Fruit fly (Drosophila melanogaster): ENCODE data around the gene RpL23A.
A peak's percentile ranks its signal among the peaks of the same experiment; 100 is the strongest.

The RpL23A gene

dm6 chr3L:1663531-1663930 lies 4.9 kb downstream of the RpL23A start:
- TF ChIP-seq CG6808 (GFP tag; optimal IDR thresholded peaks at IDR 0.05) (no peak), dac (GFP tag; optimal IDR thresholded peaks at IDR 0.05) (no peak), CG16779 (tag; optimal IDR thresholded peaks at IDR 0.05) (no peak), lz (GFP tag; optimal IDR thresholded peaks at IDR 0.05) (no peak)

- peak; percentile 25 for TF ChIP-seq CG7368 (GFP tag; optimal IDR thresholded peaks at IDR 0.05)
- no peak for TF ChIP-seq CG32006 (GFP tag; optimal IDR thresholded peaks at IDR 0.05)
- no peak for TF ChIP-seq CG4318 (GFP tag; optimal IDR thresholded peaks at IDR 0.05)
- TF ChIP-seq topi (GFP tag; optimal IDR thresholded peaks at IDR 0.05), result no peak
Observed at dm6 chr3L:1661738-1662370, 6.6 kb downstream of the RpL23A start.

dm6 chr3L:1653752-1654151 lies 14.7 kb downstream of the RpL23A start:
- TF ChIP-seq Sox15 (GFP tag; optimal IDR thresholded peaks at IDR 0.05), result no peak
- TF ChIP-seq Lpt (GFP tag; optimal IDR thresholded peaks at IDR 0.05), result no peak

dm6 chr3L:1652700-1653200 lies 15.7 kb downstream of the RpL23A start, which contains the start of the genes CG7970 and Vta1:
CG7970 (plus strand) TSS chr3L:1652750.
Vta1 (minus strand) TSS chr3L:1652900.
- TF ChIP-seq esn (GFP tag; optimal IDR thresholded peaks at IDR 0.05) (no peak), cyc (GFP tag; optimal IDR thresholded peaks at IDR 0.05) (no peak), CG3919 (GFP tag; optimal IDR thresholded peaks at IDR 0.05) (no peak), CG7368 (GFP tag; optimal IDR thresholded peaks at IDR 0.05) (peak; percentile 9), Sox14 (GFP tag; optimal IDR thresholded peaks at IDR 0.05) (no peak), CG6808 (GFP tag; optimal IDR thresholded peaks at IDR 0.05) (peak; percentile 83), CG6854 (GFP tag; optimal IDR thresholded peaks at IDR 0.05) (peak; percentile 79), CG11902 (GFP tag; optimal IDR thresholded peaks at IDR 0.05) (no peak), CG34406 (GFP tag; optimal IDR thresholded peaks at IDR 0.05) (no peak), achi (GFP tag; optimal IDR thresholded peaks at IDR 0.05) (no peak), Eip75B (GFP tag; optimal IDR thresholded peaks at IDR 0.05) (no peak), CG8319 (GFP tag; optimal IDR thresholded peaks at IDR 0.05) (no peak), CG11762 (GFP tag; optimal IDR thresholded peaks at IDR 0.05; ENCODE audit: insufficient read depth) (peak; percentile 21), CG6276 (GFP tag; optimal IDR thresholded peaks at IDR 0.05) (peak; percentile 90), dac (GFP tag; optimal IDR thresholded peaks at IDR 0.05) (no peak), CG10669 (GFP tag; optimal IDR thresholded peaks at IDR 0.05) (no peak), ss (GFP tag; optimal IDR thresholded peaks at IDR 0.05) (no peak), lz (GFP tag; optimal IDR thresholded peaks at IDR 0.05) (no peak), topi (GFP tag; optimal IDR thresholded peaks at IDR 0.05) (no peak), CG8632 (GFP tag; optimal IDR thresholded peaks at IDR 0.05) (no peak), Met (GFP tag; optimal IDR thresholded peaks at IDR 0.05) (no peak), CG6163 (GFP tag; IDR thresholded peaks at IDR 0.05) (peak; percentile 35; the same call in 1 of the 3 replicates), CG10631 (GFP tag; optimal IDR thresholded peaks at IDR 0.05) (no peak), Ets21C (GFP tag; optimal IDR thresholded peaks at IDR 0.05) (no peak), CG16779 (tag; optimal IDR thresholded peaks at IDR 0.05) (peak; percentile 75), spab (GFP tag; optimal IDR thresholded peaks at IDR 0.05) (peak; percentile 75), fd59A (GFP tag; optimal IDR thresholded peaks at IDR 0.05) (no peak), Gug (GFP tag; IDR thresholded peaks at IDR 0.05) (peak; percentile 13; the same call in 1 of the 2 replicates), Hr39 (GFP tag; optimal IDR thresholded peaks at IDR 0.05) (no peak), Ets96B (tag; optimal IDR thresholded peaks at IDR 0.05) (no peak), CG3032 (tag; optimal IDR thresholded peaks at IDR 0.05) (no peak), fkh (GFP tag; optimal IDR thresholded peaks at IDR 0.05) (no peak), Hr38 (GFP tag; optimal IDR thresholded peaks at IDR 0.05) (no peak), svp (GFP tag) (peak; percentile 94), net (GFP tag; optimal IDR thresholded peaks at IDR 0.05) (peak; percentile 79), Lpt (GFP tag; optimal IDR thresholded peaks at IDR 0.05) (peak; percentile 42), CG9139 (GFP tag; optimal IDR thresholded peaks at IDR 0.05) (peak; percentile 87), CG8119 (GFP tag; IDR thresholded peaks at IDR 0.05) (peak; percentile 55), vri (GFP tag; optimal IDR thresholded peaks at IDR 0.05) (no peak), CG1621 (tag; optimal IDR thresholded peaks at IDR 0.05) (peak; percentile 80), CG15336 (GFP tag; IDR thresholded peaks at IDR 0.05) (peak; percentile 43; the same call in 1 of the 2 replicates), Sox15 (GFP tag; optimal IDR thresholded peaks at IDR 0.05) (no peak), CG32006 (GFP tag; optimal IDR thresholded peaks at IDR 0.05) (no peak)

Data from whole organism, prepupa.